Fruit fly (Drosophila melanogaster) whole organism, embryonic: ENCODE data around the gene Esyt2.

Experiments
- Antp ChIP-seq: fragments of 200-800 bp; sonication (Bioruptor generic); optimal IDR thresholded peaks from 3 replicates; lab custom pipeline; 2016; ENCODE audit warnings: missing biosample characterization, missing genetic modification characterization
- B-H2 ChIP-seq: fragments of 200-800 bp; sonication (Bioruptor generic); optimal IDR thresholded peaks from 2 replicates; lab custom pipeline; 2018; ENCODE audit warnings: missing biosample characterization, mild to moderate bottlenecking, missing genetic modification characterization
- CG10654 ChIP-seq: fragments of 200-800 bp; sonication (Bioruptor generic); optimal IDR thresholded peaks from 2 replicates; lab custom pipeline; 2016; ENCODE audit warnings: missing biosample characterization, missing genetic modification characterization
- CG11247 ChIP-seq: fragments of 200-800 bp; sonication (Bioruptor generic); IDR thresholded peaks from 2 replicates; pipeline ENCODE4 v1.3.6; 2022; ENCODE audit warnings: missing biosample characterization, missing genetic modification characterization
- CG11696 ChIP-seq: fragments of 200-800 bp; sonication (Bioruptor generic); IDR thresholded peaks from 2 replicates; pipeline ENCODE4 v1.3.6; 2022; ENCODE audit warnings: missing biosample characterization, missing genetic modification characterization
- CG12236 ChIP-seq: fragments of 200-800 bp; sonication (Bioruptor generic); optimal IDR thresholded peaks from 2 replicates; lab custom pipeline; 2016; ENCODE audit warnings: missing biosample characterization, missing genetic modification characterization
- CG12391 ChIP-seq: fragments of 200-800 bp; sonication (Bioruptor generic); optimal IDR thresholded peaks from 3 replicates; lab custom pipeline; 2018; ENCODE audit warnings: missing biosample characterization, mild to moderate bottlenecking, missing genetic modification characterization, moderate library complexity
- CG13775 ChIP-seq: fragments of 200-800 bp; sonication (Bioruptor generic); optimal IDR thresholded peaks from 3 replicates; lab custom pipeline; 2017; ENCODE audit warnings: missing biosample characterization, mild to moderate bottlenecking, missing genetic modification characterization
- CG14710 ChIP-seq: fragments of 200-800 bp; sonication (Bioruptor generic); optimal IDR thresholded peaks from 3 replicates; lab custom pipeline; 2019; ENCODE audit warnings: missing biosample characterization, mild to moderate bottlenecking, missing genetic modification characterization, moderate library complexity
- CG17359 ChIP-seq: fragments of 200-800 bp; sonication (Bioruptor generic); optimal IDR thresholded peaks from 3 replicates; lab custom pipeline; 2018; ENCODE audit warnings: missing biosample characterization, mild to moderate bottlenecking, missing genetic modification characterization, moderate library complexity
- CG17385 ChIP-seq: fragments of 200-800 bp; sonication (Bioruptor generic); optimal IDR thresholded peaks from 3 replicates; lab custom pipeline; 2018; ENCODE audit warnings: missing biosample characterization, mild to moderate bottlenecking, missing genetic modification characterization
- CG18262 ChIP-seq: fragments of 200-800 bp; optimal IDR thresholded peaks from 3 replicates; lab custom pipeline; 2019; ENCODE audit warnings: missing biosample characterization, mild to moderate bottlenecking, missing genetic modification characterization, moderate library complexity
- CG2116 ChIP-seq: fragments of 200-800 bp; sonication (Bioruptor generic); optimal IDR thresholded peaks from 3 replicates; lab custom pipeline; 2018; ENCODE audit warnings: missing biosample characterization, mild to moderate bottlenecking, missing genetic modification characterization
- CG2129 ChIP-seq: fragments of 200-800 bp; sonication (Bioruptor generic); IDR thresholded peaks from 2 replicates; pipeline ENCODE4 v1.3.6; 2022; ENCODE audit warnings: missing biosample characterization, missing genetic modification characterization; ENCODE audit not compliant: partially characterized antibody
- CG32772 ChIP-seq: fragments of 200-800 bp; sonication (Bioruptor generic); IDR thresholded peaks from 2 replicates; pipeline ENCODE4 v1.3.6; 2022; ENCODE audit warnings: missing biosample characterization, missing genetic modification characterization
- CG3847 ChIP-seq: fragments of 200-800 bp; sonication (Bioruptor generic); IDR thresholded peaks from 2 replicates; pipeline ENCODE4 v1.3.6; 2022; ENCODE audit warnings: missing biosample characterization, missing genetic modification characterization
- CG6683 ChIP-seq: fragments of 200-800 bp; sonication (Bioruptor generic); optimal IDR thresholded peaks from 2 replicates; lab custom pipeline; 2017; ENCODE audit warnings: missing biosample characterization, mild to moderate bottlenecking, missing genetic modification characterization, missing genetic modification reagents
- CG9932 ChIP-seq: fragments of 200-800 bp; sonication (Bioruptor generic); IDR thresholded peaks from 2 replicates; pipeline ENCODE4 v1.3.6; 2022; ENCODE audit warnings: missing biosample characterization, missing genetic modification characterization
- E2f2 ChIP-seq: fragments of 200-800 bp; sonication (Bioruptor generic); IDR thresholded peaks from 2 replicates; pipeline ENCODE4 v1.3.6; 2022; ENCODE audit warnings: missing biosample characterization, missing genetic modification characterization
- Ets65A ChIP-seq: fragments of 200-800 bp; sonication (Bioruptor generic); peaks from one replicate; lab custom pipeline; 2016; ENCODE audit warnings: missing biosample characterization, missing genetic modification characterization
- GATAe ChIP-seq: fragments of 200-800 bp; sonication (Bioruptor generic); conservative IDR thresholded peaks from 2 replicates; pipeline ENCODE4 v1.3.6; 2022; ENCODE audit warnings: missing biosample characterization, missing genetic modification characterization
- Hr78 ChIP-seq, 2 experiments: fragments of 200-800 bp in 1 of 2; fragments of >200 bp in 1 of 2; sonication (Bioruptor generic) in 1 of 2; optimal IDR thresholded peaks; 2 replicates each; lab custom pipeline; 2017 to 2019; ENCODE audit warnings: missing biosample characterization in 2 of 2, missing genetic modification characterization in 2 of 2, mild to moderate bottlenecking in 1 of 2, moderate library complexity in 1 of 2
- Med ChIP-seq: fragments of 200-800 bp; sonication (Bioruptor generic); peaks from one replicate; lab custom pipeline; 2016; ENCODE audit warnings: missing biosample characterization, missing genetic modification characterization, mild to moderate bottlenecking, inconsistent platforms, moderate library complexity
- Oaz ChIP-seq: fragments of 200-800 bp; sonication (Bioruptor generic); IDR thresholded peaks from 2 replicates; pipeline ENCODE4 v1.3.6; 2022; ENCODE audit warnings: missing biosample characterization, missing genetic modification characterization
- Ravus ChIP-seq: fragments of 200-800 bp; sonication (Bioruptor generic); IDR thresholded peaks from 2 replicates; pipeline ENCODE4 v1.3.6; 2022; ENCODE audit warnings: missing biosample characterization, missing genetic modification characterization
- bbx ChIP-seq: fragments of 200-800 bp; sonication (Bioruptor generic); IDR thresholded peaks from 2 replicates; pipeline ENCODE4 v1.3.6; 2022; ENCODE audit warnings: missing biosample characterization, missing genetic modification characterization; ENCODE audit not compliant: partially characterized antibody
- btn ChIP-seq: fragments of 200-800 bp; sonication (Bioruptor generic); optimal IDR thresholded peaks from 2 replicates; lab custom pipeline; 2016; ENCODE audit warnings: missing biosample characterization, missing genetic modification characterization
- cg ChIP-seq: fragments of 200-800 bp; sonication (Bioruptor generic); optimal IDR thresholded peaks from 3 replicates; lab custom pipeline; 2019; ENCODE audit warnings: missing biosample characterization, mild to moderate bottlenecking, missing genetic modification characterization, moderate library complexity
- chinmo ChIP-seq: fragments of 200-800 bp; sonication (Bioruptor generic); IDR thresholded peaks from 4 replicates; pipeline ENCODE4 v1.3.6; 2022; ENCODE audit warnings: missing biosample characterization, missing genetic modification characterization; ENCODE audit not compliant: partially characterized antibody
- crol ChIP-seq: fragments of 200-800 bp; sonication (Bioruptor generic); IDR thresholded peaks from 2 replicates; pipeline ENCODE4 v1.3.6; 2022; ENCODE audit warnings: missing biosample characterization, missing genetic modification characterization
- emc ChIP-seq: fragments of 200-800 bp; sonication (Bioruptor generic); optimal IDR thresholded peaks from 2 replicates; lab custom pipeline; 2016; ENCODE audit warnings: missing biosample characterization, missing genetic modification characterization
- eve ChIP-seq, 2 experiments: fragments of >200 bp; optimal IDR thresholded peaks; 2 replicates each; lab custom pipeline; 2017; ENCODE audit warnings: missing biosample characterization in 2 of 2, missing genetic modification characterization in 2 of 2
- exex ChIP-seq: fragments of 200-800 bp; sonication (Bioruptor generic); optimal IDR thresholded peaks from 4 replicates; lab custom pipeline; 2018; ENCODE audit warnings: missing biosample characterization, mild to moderate bottlenecking, missing genetic modification characterization, moderate library complexity
- fd102C ChIP-seq: fragments of 200-800 bp; sonication (Bioruptor generic); optimal IDR thresholded peaks from 2 replicates; lab custom pipeline; 2018; ENCODE audit warnings: missing biosample characterization, mild to moderate bottlenecking, missing genetic modification characterization, moderate library complexity
- grau ChIP-seq: fragments of 200-800 bp; optimal IDR thresholded peaks from 3 replicates; lab custom pipeline; 2019; ENCODE audit warnings: missing biosample characterization, mild to moderate bottlenecking, missing genetic modification characterization, moderate library complexity
- gsb-n ChIP-seq: fragments of 200-800 bp; sonication (Bioruptor generic); optimal IDR thresholded peaks from 3 replicates; lab custom pipeline; 2018; ENCODE audit warnings: missing biosample characterization, mild to moderate bottlenecking, missing genetic modification characterization
- lilli ChIP-seq: fragments of 200-800 bp; sonication (Bioruptor generic); optimal IDR thresholded peaks from 3 replicates; lab custom pipeline; 2016; ENCODE audit warnings: missing biosample characterization, missing genetic modification characterization
- mam ChIP-seq: fragments of 200-800 bp; sonication (Bioruptor generic); optimal IDR thresholded peaks from 3 replicates; lab custom pipeline; 2016; ENCODE audit warnings: missing biosample characterization, missing genetic modification characterization
- mirr ChIP-seq: fragments of 200-800 bp; sonication (Bioruptor generic); optimal IDR thresholded peaks from 3 replicates; lab custom pipeline; 2018; ENCODE audit warnings: missing biosample characterization, mild to moderate bottlenecking, missing genetic modification characterization
- nerfin-1 ChIP-seq: fragments of 200-800 bp; sonication (Bioruptor generic); optimal IDR thresholded peaks from 3 replicates; lab custom pipeline; 2019; ENCODE audit warnings: missing biosample characterization, mild to moderate bottlenecking, missing genetic modification characterization, moderate library complexity
- nerfin-2 ChIP-seq: fragments of 200-800 bp; sonication (Bioruptor generic); IDR thresholded peaks from 2 replicates; pipeline ENCODE4 v1.3.6; 2022; ENCODE audit warnings: missing biosample characterization, missing genetic modification characterization; ENCODE audit not compliant: partially characterized antibody
- nom ChIP-seq: fragments of 200-800 bp; sonication (Bioruptor generic); optimal IDR thresholded peaks from 2 replicates; lab custom pipeline; 2017; ENCODE audit warnings: missing biosample characterization, missing genetic modification characterization, mild to moderate bottlenecking, moderate library complexity, missing genetic modification reagents
- oc ChIP-seq: fragments of 200-800 bp; sonication (Bioruptor generic); optimal IDR thresholded peaks from 2 replicates; lab custom pipeline; 2018; ENCODE audit warnings: missing biosample characterization, mild to moderate bottlenecking, missing genetic modification characterization, moderate library complexity
- pzg ChIP-seq: fragments of 200-800 bp; sonication (Bioruptor generic); optimal IDR thresholded peaks from 3 replicates; lab custom pipeline; 2018; ENCODE audit warnings: missing biosample characterization, mild to moderate bottlenecking, missing genetic modification characterization, moderate library complexity
- seq ChIP-seq: fragments of 200-800 bp; sonication (Bioruptor generic); IDR thresholded peaks from 2 replicates; pipeline ENCODE4 v1.3.6; 2022; ENCODE audit warnings: missing biosample characterization, missing genetic modification characterization
- sqz ChIP-seq: fragments of 200-800 bp; sonication (Bioruptor generic); optimal IDR thresholded peaks from 3 replicates; lab custom pipeline; 2018; ENCODE audit warnings: missing biosample characterization, mild to moderate bottlenecking, missing genetic modification characterization
- sug ChIP-seq: fragments of 200-800 bp; optimal IDR thresholded peaks from 2 replicates; lab custom pipeline; 2019; ENCODE audit warnings: missing biosample characterization, mild to moderate bottlenecking, missing genetic modification characterization, moderate library complexity
- twi ChIP-seq: fragments of 200-800 bp; optimal IDR thresholded peaks from 2 replicates; lab custom pipeline; 2019; ENCODE audit warnings: missing biosample characterization, mild to moderate bottlenecking, missing genetic modification characterization, moderate library complexity

Esyt2 gene

dm6 chr3R:24593733-24594132, 49.2 kb downstream of the Esyt2 start (continued):
- TF ChIP-seq crol (GFP tag; lab: Robert Waterston, UW) (peak; percentile 51), Oaz (no peak), CG2129 (no peak), pzg (no peak)
- TF ChIP-seq, all 482 proteins: peak for 7

dm6 chr3R:24595330-24596114, 51.0 kb downstream of the Esyt2 start:
- no peak for TF ChIP-seq crol (GFP tag; lab: Robert Waterston, UW)
- no peak for TF ChIP-seq CG12236 (GFP tag; lab: Kevin White, UChicago)
- peak in 1 of 2 experiments; percentile 59 for TF ChIP-seq Hr78 (GFP tag; optimal IDR thresholded peaks at IDR 0.05; lab: Kevin White, UChicago)
- peak; percentile 54; the same call in 1 of the 2 replicates for TF ChIP-seq CG11696 (GFP tag; lab: Robert Waterston, UW)
- TF ChIP-seq exex (tag; lab: Kevin White, UChicago) = peak; percentile 43
- peak in 1 of 2 experiments; percentile 11 for TF ChIP-seq eve (GFP tag; optimal IDR thresholded peaks at IDR 0.05; lab: Kevin White, UChicago)
- 0 out of 2 replicates have a peak, but pooled peaks have one; percentile 8 for TF ChIP-seq CG11247 (GFP tag; lab: Robert Waterston, UW)
- peak; percentile 7 for TF ChIP-seq CG17385 (GFP tag; lab: Kevin White, UChicago)
- no peak for TF ChIP-seq CG14710 (tag; lab: Kevin White, UChicago)
- peak; percentile 66 for TF ChIP-seq nom
- no peak for TF ChIP-seq CG12391 (tag; lab: Kevin White, UChicago)
- peak; percentile 36 for TF ChIP-seq Ets65A (GFP tag; lab: Kevin White, UChicago)
- TF ChIP-seq chinmo = 0 out of 4 replicates have a peak, but pooled peaks have one; percentile 54
- no peak for TF ChIP-seq B-H2 (GFP tag; lab: Kevin White, UChicago)
- peak; percentile 19 for TF ChIP-seq mirr (GFP tag; lab: Kevin White, UChicago)
- TF ChIP-seq GATAe (GFP tag; lab: Robert Waterston, UW) = peak; percentile 26; the same call in 1 of the 2 replicates
- TF ChIP-seq CG10654 (GFP tag; lab: Kevin White, UChicago) = no peak
- peak; percentile 11 for TF ChIP-seq Med (GFP tag; lab: Kevin White, UChicago)
- peak; percentile 62 for TF ChIP-seq sqz (GFP tag; lab: Kevin White, UChicago)
- TF ChIP-seq btn (GFP tag; lab: Kevin White, UChicago) = no peak
- no peak for TF ChIP-seq CG18262 (tag; lab: Kevin White, UChicago)
- TF ChIP-seq grau (tag; lab: Kevin White, UChicago) = no peak
- TF ChIP-seq CG32772 = 0 out of 2 replicates have a peak, but pooled peaks have one; percentile 19
- no peak for TF ChIP-seq fd102C (GFP tag; lab: Kevin White, UChicago)
- TF ChIP-seq emc = no peak
- TF ChIP-seq E2f2 (GFP tag; lab: Robert Waterston, UW) = no peak
- peak; percentile 37 for TF ChIP-seq CG17359
- TF ChIP-seq cg (GFP tag; lab: Kevin White, UChicago) = peak; percentile 24
- peak; percentile 0 for TF ChIP-seq sug (tag; lab: Kevin White, UChicago)
- TF ChIP-seq nerfin-2 = no peak
- no peak for TF ChIP-seq CG9932 (GFP tag; lab: Robert Waterston, UW)

DNA sequence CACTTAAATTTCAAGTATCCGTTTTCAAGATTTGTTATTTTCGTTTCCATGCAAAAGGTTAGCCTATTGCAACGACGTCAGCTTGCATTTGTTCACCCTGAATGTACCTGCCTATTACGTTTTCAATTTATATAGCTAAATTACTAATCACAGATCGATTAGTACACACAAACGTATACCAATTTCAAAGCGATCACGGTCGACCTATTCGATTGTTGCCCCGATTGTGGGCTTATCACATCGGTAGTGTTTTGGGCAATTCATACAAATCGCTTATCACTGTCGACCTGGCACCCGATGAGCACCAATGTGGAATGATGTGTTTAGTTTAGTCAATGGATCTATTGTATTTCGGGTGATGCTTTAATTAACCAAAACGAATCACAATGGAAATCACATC, 52.4 kb downstream of the Esyt2 start:
- TF ChIP-seq seq (GFP tag; lab: Robert Waterston, UW) = no peak
- TF ChIP-seq lilli (GFP tag; lab: Kevin White, UChicago) = no peak
- TF ChIP-seq twi (tag; lab: Kevin White, UChicago) = no peak
- no peak for TF ChIP-seq mam (GFP tag; lab: Kevin White, UChicago)
- no peak for TF ChIP-seq Antp (GFP tag; lab: Kevin White, UChicago)
- TF ChIP-seq CG3847 = no peak
- no peak for TF ChIP-seq CG6683
- TF ChIP-seq CG2116 = no peak
- no peak for TF ChIP-seq gsb-n (tag; lab: Kevin White, UChicago)
- TF ChIP-seq bbx (GFP tag; lab: Robert Waterston, UW) = no peak
- no peak for TF ChIP-seq nerfin-1
- no peak for TF ChIP-seq Ravus (GFP tag; lab: Robert Waterston, UW)
- peak; percentile 45 for TF ChIP-seq mirr (GFP tag; lab: Kevin White, UChicago)
- TF ChIP-seq CG13775 (GFP tag; lab: Kevin White, UChicago) = no peak
- TF ChIP-seq oc (tag; lab: Kevin White, UChicago) = no peak
